Fruit fly (Drosophila melanogaster) whole organism, embryonic: ENCODE measurements around the gene RhoGAP100F.

Source experiments
- ATbp ChIP-seq: fragments of 200-800 bp; sonication (Bioruptor generic); optimal IDR thresholded peaks from 2 replicates; lab custom pipeline; 2017; ENCODE audit warnings: missing biosample characterization, mild to moderate bottlenecking, missing genetic modification characterization, missing genetic modification reagents
- Aef1 ChIP-seq: fragments of 200-800 bp; sonication (Bioruptor generic); IDR thresholded peaks from 3 replicates; pipeline ENCODE4 v1.3.6; 2022; ENCODE audit warnings: missing biosample characterization, missing genetic modification characterization
- BEAF-32 ChIP-seq: fragments of 200-800 bp; sonication (Bioruptor generic); optimal IDR thresholded peaks from 3 replicates; lab custom pipeline; 2017; ENCODE audit warnings: missing biosample characterization, missing genetic modification characterization, mild to moderate bottlenecking, moderate library complexity, missing genetic modification reagents
- Bgb ChIP-seq: fragments of 200-800 bp; sonication (Bioruptor generic); IDR thresholded peaks from 2 replicates; pipeline ENCODE4 v1.3.6; 2022; ENCODE audit warnings: missing biosample characterization, missing genetic modification characterization; ENCODE audit not compliant: partially characterized antibody
- CG11247 ChIP-seq: fragments of 200-800 bp; sonication (Bioruptor generic); IDR thresholded peaks from 2 replicates; pipeline ENCODE4 v1.3.6; 2022; ENCODE audit warnings: missing biosample characterization, missing genetic modification characterization
- CG11560 ChIP-seq: fragments of 200-800 bp; sonication (Bioruptor generic); IDR thresholded peaks from 3 replicates; pipeline ENCODE4 v1.3.6; 2022; ENCODE audit warnings: missing biosample characterization, missing genetic modification characterization
- CG11696 ChIP-seq: fragments of 200-800 bp; sonication (Bioruptor generic); IDR thresholded peaks from 2 replicates; pipeline ENCODE4 v1.3.6; 2022; ENCODE audit warnings: missing biosample characterization, missing genetic modification characterization
- CG12104 ChIP-seq: fragments of 200-800 bp; sonication (Bioruptor generic); optimal IDR thresholded peaks from 3 replicates; lab custom pipeline; 2016; ENCODE audit warnings: missing biosample characterization, missing genetic modification characterization
- CG14710 ChIP-seq: fragments of 200-800 bp; sonication (Bioruptor generic); optimal IDR thresholded peaks from 3 replicates; lab custom pipeline; 2019; ENCODE audit warnings: missing biosample characterization, mild to moderate bottlenecking, missing genetic modification characterization, moderate library complexity
- CG15601 ChIP-seq: fragments of 200-800 bp; sonication (Bioruptor generic); optimal IDR thresholded peaks from 3 replicates; lab custom pipeline; 2019; ENCODE audit warnings: missing biosample characterization, mild to moderate bottlenecking, missing genetic modification characterization, moderate library complexity
- CG17361 ChIP-seq: fragments of 200-800 bp; sonication (Bioruptor generic); IDR thresholded peaks from 3 replicates; pipeline ENCODE4 v1.3.6; 2022; ENCODE audit warnings: missing biosample characterization, missing genetic modification characterization
- CG1792 ChIP-seq: fragments of 200-800 bp; sonication (Bioruptor generic); optimal IDR thresholded peaks from 2 replicates; lab custom pipeline; 2016; ENCODE audit warnings: missing biosample characterization, missing genetic modification characterization
- CG2120 ChIP-seq: fragments of 200-800 bp; sonication (Bioruptor generic); optimal IDR thresholded peaks from 3 replicates; lab custom pipeline; 2016; ENCODE audit warnings: missing biosample characterization, missing genetic modification characterization
- CG31365 ChIP-seq: fragments of 200-800 bp; sonication (Bioruptor generic); optimal IDR thresholded peaks from 2 replicates; lab custom pipeline; 2018; ENCODE audit warnings: missing biosample characterization, mild to moderate bottlenecking, missing genetic modification characterization
- CG32532 ChIP-seq: fragments of 200-800 bp; sonication (Bioruptor generic); IDR thresholded peaks from 2 replicates; pipeline ENCODE4 v1.3.6; 2022; ENCODE audit warnings: missing biosample characterization, missing genetic modification characterization
- CG34224 ChIP-seq: fragments of 200-800 bp; sonication (Bioruptor generic); IDR thresholded peaks from 3 replicates; pipeline ENCODE4 v1.3.6; 2022; ENCODE audit warnings: missing biosample characterization, missing genetic modification characterization; ENCODE audit not compliant: partially characterized antibody
- CG3995 ChIP-seq: fragments of 200-800 bp; sonication (Bioruptor generic); optimal IDR thresholded peaks from 3 replicates; lab custom pipeline; 2016; ENCODE audit warnings: missing biosample characterization, missing genetic modification characterization
- CG4360 ChIP-seq: fragments of 200-800 bp; sonication (Bioruptor generic); IDR thresholded peaks from 2 replicates; pipeline ENCODE4 v1.3.6; 2022; ENCODE audit warnings: missing biosample characterization, missing genetic modification characterization
- CG4820 ChIP-seq: fragments of 200-800 bp; sonication (Bioruptor generic); optimal IDR thresholded peaks from 3 replicates; lab custom pipeline; 2016; ENCODE audit warnings: missing biosample characterization, missing genetic modification characterization
- CG6654 ChIP-seq: fragments of 200-800 bp; sonication (Bioruptor generic); optimal IDR thresholded peaks from 2 replicates; lab custom pipeline; 2017; ENCODE audit warnings: missing biosample characterization, mild to moderate bottlenecking, missing genetic modification characterization
- CG6791 ChIP-seq: fragments of 200-800 bp; sonication (Bioruptor generic); IDR thresholded peaks from 3 replicates; pipeline ENCODE4 v1.3.6; 2022; ENCODE audit warnings: missing biosample characterization, missing genetic modification characterization; ENCODE audit not compliant: partially characterized antibody
- CG7556 ChIP-seq: fragments of 200-800 bp; sonication (Bioruptor generic); optimal IDR thresholded peaks from 2 replicates; lab custom pipeline; 2017; ENCODE audit warnings: missing biosample characterization, mild to moderate bottlenecking, missing genetic modification characterization
- CG9932 ChIP-seq: fragments of 200-800 bp; sonication (Bioruptor generic); IDR thresholded peaks from 2 replicates; pipeline ENCODE4 v1.3.6; 2022; ENCODE audit warnings: missing biosample characterization, missing genetic modification characterization
- Gug ChIP-seq: fragments of 200-800 bp; sonication (Bioruptor generic); IDR thresholded peaks from 4 replicates; pipeline ENCODE4 v1.3.6; 2022; ENCODE audit warnings: missing biosample characterization, missing genetic modification characterization
- Hmx ChIP-seq: fragments of 200-800 bp; sonication (Bioruptor generic); optimal IDR thresholded peaks from 2 replicates; lab custom pipeline; 2016; ENCODE audit warnings: missing biosample characterization, missing genetic modification characterization
- MBD-R2 ChIP-seq: fragments of 200-800 bp; sonication (Bioruptor generic); IDR thresholded peaks from 2 replicates; pipeline ENCODE4 v1.3.6; 2022; ENCODE audit warnings: missing biosample characterization, missing genetic modification characterization
- Trl ChIP-seq, 3 experiments: fragments of >200 bp in 2 of 3; fragments of 200-800 bp in 1 of 3; sonication (Bioruptor generic) in 1 of 3; optimal IDR thresholded peaks; 2 replicates in 1 of 3; 3 replicates in 2 of 3; lab custom pipeline; 2016 to 2017; ENCODE audit warnings: missing biosample characterization in 1 of 3, missing genetic modification characterization in 1 of 3
- Xrp1 ChIP-seq: fragments of 200-800 bp; sonication (Bioruptor generic); IDR thresholded peaks from 2 replicates; pipeline ENCODE4 v1.3.6; 2022; ENCODE audit warnings: missing biosample characterization, missing genetic modification characterization
- ato ChIP-seq: fragments of 200-800 bp; sonication (Bioruptor generic); IDR thresholded peaks from 2 replicates; pipeline ENCODE4 v1.3.6; 2022; ENCODE audit warnings: missing biosample characterization, missing genetic modification characterization; ENCODE audit not compliant: partially characterized antibody
- az2 ChIP-seq: fragments of 200-800 bp; sonication (Bioruptor generic); optimal IDR thresholded peaks from 3 replicates; lab custom pipeline; 2016; ENCODE audit warnings: missing biosample characterization, missing genetic modification characterization
- chif ChIP-seq, 2 experiments: fragments of 200-800 bp; sonication (Bioruptor generic); optimal IDR thresholded peaks; 3 replicates each; lab custom pipeline; 2016; ENCODE audit warnings: missing biosample characterization in 2 of 2, missing genetic modification characterization in 2 of 2
- cwo ChIP-seq: fragments of 200-800 bp; sonication (Bioruptor generic); optimal IDR thresholded peaks from 3 replicates; lab custom pipeline; 2017; ENCODE audit warnings: missing biosample characterization, missing genetic modification characterization, mild to moderate bottlenecking, moderate library complexity, missing genetic modification reagents
- dpn ChIP-seq, 2 experiments: fragments of 200-800 bp; sonication (Bioruptor generic); optimal IDR thresholded peaks; 3 replicates each; lab custom pipeline; 2016; ENCODE audit warnings: missing biosample characterization in 2 of 2, missing genetic modification characterization in 2 of 2
- dysf ChIP-seq: fragments of 200-800 bp; sonication (Bioruptor generic); IDR thresholded peaks from 3 replicates; pipeline ENCODE4 v1.3.6; 2022; ENCODE audit warnings: missing biosample characterization, missing genetic modification characterization
- fd64A ChIP-seq: fragments of 200-800 bp; sonication (Bioruptor generic); optimal IDR thresholded peaks from 3 replicates; lab custom pipeline; 2018; ENCODE audit warnings: missing biosample characterization, mild to moderate bottlenecking, missing genetic modification characterization
- gcm2 ChIP-seq: fragments of 200-800 bp; sonication (Bioruptor generic); optimal IDR thresholded peaks from 2 replicates; lab custom pipeline; 2016; ENCODE audit warnings: missing biosample characterization, missing genetic modification characterization
- ind ChIP-seq: fragments of 200-800 bp; sonication (Bioruptor generic); optimal IDR thresholded peaks from 3 replicates; lab custom pipeline; 2016; ENCODE audit warnings: missing biosample characterization, missing genetic modification characterization
- knrl ChIP-seq: fragments of 200-800 bp; sonication (Bioruptor generic); IDR thresholded peaks from 3 replicates; pipeline ENCODE4 v1.3.6; 2022; ENCODE audit warnings: missing biosample characterization, missing genetic modification characterization; ENCODE audit not compliant: partially characterized antibody
- mam ChIP-seq: fragments of 200-800 bp; sonication (Bioruptor generic); optimal IDR thresholded peaks from 3 replicates; lab custom pipeline; 2016; ENCODE audit warnings: missing biosample characterization, missing genetic modification characterization
- prd ChIP-seq, 3 experiments: fragments of >200 bp in 2 of 3; fragments of 200-800 bp in 1 of 3; sonication (Bioruptor generic) in 1 of 3; optimal IDR thresholded peaks in 2 of 3; IDR thresholded peaks in 1 of 3; 2 replicates in 2 of 3; 3 replicates in 1 of 3; pipeline versions ENCODE4 v1.3.6 to Lab custom; 2017 to 2022; ENCODE audit warnings: missing biosample characterization in 1 of 3, missing genetic modification characterization in 1 of 3
- psq ChIP-seq: fragments of 200-800 bp; sonication (Bioruptor generic); optimal IDR thresholded peaks from 2 replicates; lab custom pipeline; 2017; ENCODE audit warnings: missing biosample characterization, missing genetic modification characterization
- slou ChIP-seq: fragments of 200-800 bp; sonication (Bioruptor generic); optimal IDR thresholded peaks from 3 replicates; lab custom pipeline; 2016; ENCODE audit warnings: missing biosample characterization, missing genetic modification characterization
- tll ChIP-seq, 2 experiments: fragments of 200-800 bp in 1 of 2; fragments of >200 bp in 1 of 2; sonication (Bioruptor generic) in 1 of 2; optimal IDR thresholded peaks; 2 replicates each; lab custom pipeline; 2017 to 2019; ENCODE audit warnings: missing biosample characterization in 2 of 2, missing genetic modification characterization in 2 of 2, mild to moderate bottlenecking in 1 of 2, moderate library complexity in 1 of 2
- unc-4 ChIP-seq: fragments of 200-800 bp; sonication (Bioruptor generic); IDR thresholded peaks from 2 replicates; pipeline ENCODE4 v1.3.6; 2022; ENCODE audit warnings: missing biosample characterization, missing genetic modification characterization; ENCODE audit not compliant: partially characterized antibody
- wdn ChIP-seq: fragments of 200-800 bp; sonication (Bioruptor generic); IDR thresholded peaks from 2 replicates; pipeline ENCODE4 v1.3.6; 2022; ENCODE audit warnings: missing biosample characterization, missing genetic modification characterization
- yki ChIP-seq: fragments of >200 bp; optimal IDR thresholded peaks from 3 replicates; lab custom pipeline; 2018
- zen ChIP-seq: fragments of 200-800 bp; sonication (Bioruptor generic); optimal IDR thresholded peaks from 3 replicates; lab custom pipeline; 2018; ENCODE audit warnings: missing biosample characterization, mild to moderate bottlenecking, missing genetic modification characterization, moderate library complexity

The RhoGAP100F gene

dm6 chr3R:31793664-31794417, 18.6 kb upstream of the RhoGAP100F start, which contains the start of the genes Mccc1 and Acf (continued):
- TF ChIP-seq CG31365 (tag; lab: Kevin White, UChicago) = no peak
- no peak for TF ChIP-seq ATbp (GFP tag; lab: Kevin White, UChicago)
- no peak for TF ChIP-seq Trl (optimal IDR thresholded peaks at IDR 0.05; lab: Kevin White, UChicago)
- peak; percentile 42 for TF ChIP-seq Trl (GFP tag; optimal IDR thresholded peaks at IDR 0.05; lab: Kevin White, UChicago)
- peak; percentile 10 for TF ChIP-seq ind (GFP tag; lab: Kevin White, UChicago)
- peak; percentile 91; the same call in 2 of the 3 replicates for TF ChIP-seq CG17361 (GFP tag; lab: Robert Waterston, UW)
- no peak for TF ChIP-seq Hmx (GFP tag; lab: Kevin White, UChicago)
- TF ChIP-seq knrl (GFP tag; lab: Robert Waterston, UW) = peak; percentile 65; the same call in 2 of the 3 replicates
- peak; percentile 54 for TF ChIP-seq Xrp1 (GFP tag; lab: Robert Waterston, UW)
- peak; percentile 51; the same call in 1 of the 2 replicates for TF ChIP-seq CG32532
- TF ChIP-seq Aef1 (GFP tag; lab: Robert Waterston, UW) = peak; percentile 18; the same call in 1 of the 3 replicates
- no peak for TF ChIP-seq CG6654 (GFP tag; lab: Kevin White, UChicago)
- peak; percentile 41; the same call in 1 of the 2 replicates for TF ChIP-seq ato (GFP tag; lab: Robert Waterston, UW)
- peak; percentile 68 for TF ChIP-seq CG2120 (GFP tag; lab: Kevin White, UChicago)
- TF ChIP-seq chif (GFP tag; optimal IDR thresholded peaks at IDR 0.05; lab: Kevin White, UChicago) = peak in 1 of 2 experiments; percentile 31
- TF ChIP-seq mam (GFP tag; lab: Kevin White, UChicago) = peak; percentile 60
- TF ChIP-seq CG11560 (tag; lab: Robert Waterston, UW) = no peak
- TF ChIP-seq psq = no peak
- TF ChIP-seq CG12104 = no peak
- no peak for TF ChIP-seq tll (GFP tag; optimal IDR thresholded peaks at IDR 0.05; lab: Kevin White, UChicago)
- TF ChIP-seq Gug (GFP tag; lab: Robert Waterston, UW) = 0 out of 4 replicates have a peak, but pooled peaks have one; percentile 6
- TF ChIP-seq cwo (GFP tag; lab: Kevin White, UChicago) = no peak
- TF ChIP-seq CG3995 (GFP tag; lab: Kevin White, UChicago) = peak; percentile 37
- 0 out of 2 replicates have a peak, but pooled peaks have one; percentile 30 for TF ChIP-seq CG11247 (GFP tag; lab: Robert Waterston, UW)
- TF ChIP-seq wdn (GFP tag; lab: Robert Waterston, UW) = peak; percentile 45; the same call in 1 of the 2 replicates
- TF ChIP-seq gcm2 (GFP tag; lab: Kevin White, UChicago) = no peak
- TF ChIP-seq MBD-R2 (GFP tag; lab: Robert Waterston, UW) = peak; percentile 35; the same call in 1 of the 2 replicates
- TF ChIP-seq Bgb = peak; percentile 54; the same call in 1 of the 2 replicates
- TF ChIP-seq yki = no peak
- TF ChIP-seq CG15601 (tag; lab: Kevin White, UChicago) = no peak
- no peak for TF ChIP-seq dysf (GFP tag; lab: Robert Waterston, UW)
- no peak for TF ChIP-seq fd64A (GFP tag; lab: Kevin White, UChicago)
- no peak for TF ChIP-seq slou (GFP tag; lab: Kevin White, UChicago)
- no peak for TF ChIP-seq CG4360 (GFP tag; lab: Robert Waterston, UW)
- TF ChIP-seq CG7556 (GFP tag; lab: Kevin White, UChicago) = no peak
- peak; percentile 25 for TF ChIP-seq CG1792 (GFP tag; lab: Kevin White, UChicago)
- TF ChIP-seq dpn (GFP tag; optimal IDR thresholded peaks at IDR 0.05; lab: Kevin White, UChicago) = peak; percentile 42 to 51
- TF ChIP-seq prd (optimal IDR thresholded peaks at IDR 0.05; lab: Kevin White, UChicago) = no peak
- TF ChIP-seq prd (GFP tag; IDR thresholded peaks at IDR 0.05; lab: Robert Waterston, UW) = peak; percentile 38; the same call in 1 of the 3 replicates
- TF ChIP-seq CG11696 (GFP tag; lab: Robert Waterston, UW) = no peak
- TF ChIP-seq CG6791 (GFP tag; lab: Robert Waterston, UW) = peak; percentile 68; the same call in 2 of the 3 replicates
- peak; percentile 45 for TF ChIP-seq CG9932
- no peak for TF ChIP-seq CG4820 (GFP tag; lab: Kevin White, UChicago)
- TF ChIP-seq unc-4 (GFP tag; lab: Robert Waterston, UW) = peak; percentile 57; the same call in 1 of the 2 replicates
- TF ChIP-seq CG14710 (tag; lab: Kevin White, UChicago) = peak; percentile 60
- TF ChIP-seq zen (tag; lab: Kevin White, UChicago) = peak; percentile 47
- peak; percentile 76 for TF ChIP-seq BEAF-32 (GFP tag; lab: Kevin White, UChicago)
- TF ChIP-seq az2 (GFP tag; lab: Kevin White, UChicago) = peak; percentile 41
- TF ChIP-seq CG34224 (GFP tag; lab: Robert Waterston, UW) = peak; percentile 60; the same call in 1 of the 3 replicates
